Worm (Caenorhabditis elegans): Measurements from ENCODE around the gene chil-13.

DNA sequence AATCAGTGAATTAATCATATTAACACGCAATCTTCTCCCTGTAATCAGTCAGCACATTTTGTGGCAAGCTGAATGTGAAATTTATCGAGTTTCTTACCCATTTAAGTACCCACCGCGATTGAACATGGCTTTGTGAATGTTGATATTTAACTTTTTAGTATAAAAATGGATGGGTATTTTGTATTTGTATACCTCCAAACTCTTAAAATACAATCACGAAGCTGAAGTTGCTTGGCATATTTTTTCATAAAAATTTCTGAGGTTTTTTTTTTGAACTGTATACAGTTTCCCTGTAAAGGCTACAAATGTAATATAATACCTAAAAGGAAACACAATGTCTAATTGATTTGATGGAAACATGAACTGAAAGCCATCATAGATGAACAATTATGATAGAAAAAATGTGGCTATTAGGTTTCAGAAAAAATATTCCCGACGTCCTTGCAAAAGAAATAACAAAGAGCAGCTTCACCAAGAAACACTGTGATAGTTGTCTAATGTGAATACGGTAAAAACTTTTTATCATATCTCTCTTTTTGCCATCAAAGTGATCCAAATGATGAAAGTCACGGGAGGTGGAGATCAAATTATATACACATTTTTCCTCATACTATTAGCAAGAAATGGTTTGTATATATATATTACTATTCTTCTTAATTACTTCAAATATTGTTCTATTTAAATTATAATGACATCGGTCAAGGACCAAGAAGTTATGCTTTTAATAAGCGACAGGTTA is 36.4 kb upstream of the chil-13 start, which contains the start of the genes chil-25 and chil-26:
- no peak for TF ChIP-seq odd-2 (tag; optimal IDR thresholded peaks at IDR 0.05)
- no peak for TF ChIP-seq nfya-1 (tag; optimal IDR thresholded peaks at IDR 0.05)
- TF ChIP-seq syd-9 (tag; optimal IDR thresholded peaks at IDR 0.05), result no peak
- TF ChIP-seq ceh-24 (tag; optimal IDR thresholded peaks at IDR 0.05), result no peak
- no peak for TF ChIP-seq pha-2 (tag; optimal IDR thresholded peaks at IDR 0.05)
- TF ChIP-seq fkh-10 (GFP tag; optimal IDR thresholded peaks at IDR 0.05), result no peak
- TF ChIP-seq madf-2 (tag; optimal IDR thresholded peaks at IDR 0.05), result no peak
- TF ChIP-seq pqm-1 (tag; optimal IDR thresholded peaks at IDR 0.05), result no peak
- TF ChIP-seq ceh-9 (tag; optimal IDR thresholded peaks at IDR 0.05), result no peak
- TF ChIP-seq dve-1 (tag; optimal IDR thresholded peaks at IDR 0.05), result no peak
- TF ChIP-seq tbx-7 (tag; optimal IDR thresholded peaks at IDR 0.05), result no peak
